Worm (Caenorhabditis elegans) whole organism, L1 larva: Measurements from ENCODE around the gene F25H9.2.

Experiments used
- F16B12.6 ChIP-seq: fragments of 150-350 bp; optimal IDR thresholded peaks from 2 replicates; lab custom pipeline; 2014; ENCODE audit warnings: missing biosample characterization, missing genetic modification characterization
- blmp-1 ChIP-seq: fragments of 150-350 bp; optimal IDR thresholded peaks from 2 replicates; lab custom pipeline; 2014; ENCODE audit warnings: missing biosample characterization, missing genetic modification characterization
- ceh-63 ChIP-seq: fragments of 200-800 bp; sonication (Bioruptor generic); optimal IDR thresholded peaks from 2 replicates; lab custom pipeline; 2018; ENCODE audit warnings: mild to moderate bottlenecking, missing genetic modification characterization, missing compliant biosample characterization
- ceh-8 ChIP-seq: fragments of 200-800 bp; sonication (Bioruptor generic); optimal IDR thresholded peaks from 2 replicates; lab custom pipeline; 2018; ENCODE audit warnings: mild to moderate bottlenecking, missing genetic modification characterization, moderate library complexity, missing compliant biosample characterization
- ceh-82 ChIP-seq, 3 experiments: fragments of 150-350 bp in 1 of 3; sonication (generic microtip) in 2 of 3; optimal IDR thresholded peaks; 2 replicates each; lab custom pipeline; 2014 to 2017; ENCODE audit warnings: missing biosample characterization in 3 of 3, missing genetic modification characterization in 3 of 3
- ces-1 ChIP-seq: fragments of 150-350 bp; optimal IDR thresholded peaks from 2 replicates; lab custom pipeline; 2014; ENCODE audit warnings: missing biosample characterization, missing genetic modification reagents, missing genetic modification characterization
- dpl-1 ChIP-seq, 3 experiments: fragments of 150-350 bp in 2 of 3; sonication (generic microtip) in 1 of 3; optimal IDR thresholded peaks; 2 replicates each; lab custom pipeline; 2014 to 2017; ENCODE audit warnings: missing biosample characterization in 3 of 3, missing genetic modification characterization in 3 of 3, missing genetic modification reagents in 3 of 3
- dsc-1 ChIP-seq: sonication (generic microtip); optimal IDR thresholded peaks from 2 replicates; lab custom pipeline; 2016; ENCODE audit warnings: mild to moderate bottlenecking, missing genetic modification characterization, missing compliant biosample characterization
- egl-13 ChIP-seq: sonication (generic microtip); optimal IDR thresholded peaks from 2 replicates; lab custom pipeline; 2016; ENCODE audit warnings: missing genotype, missing genetic modification reagents, missing genetic modification characterization, missing compliant biosample characterization
- elt-2 ChIP-seq: sonication (generic microtip); optimal IDR thresholded peaks from 2 replicates; lab custom pipeline; 2016; ENCODE audit warnings: missing genetic modification characterization, mild to moderate bottlenecking, inconsistent platforms, missing compliant biosample characterization, missing genetic modification reagents
- elt-3 ChIP-seq, 6 experiments: fragments of 150-350 bp in 1 of 6; sonication (generic microtip); optimal IDR thresholded peaks; 2 replicates each; lab custom pipeline; 2017 to 2018; ENCODE audit warnings: missing biosample characterization in 6 of 6, missing genetic modification characterization in 6 of 6, inconsistent platforms in 1 of 6
- fkh-10 ChIP-seq: sonication (generic microtip); optimal IDR thresholded peaks from 2 replicates; lab custom pipeline; 2017; ENCODE audit warnings: missing biosample characterization, missing genetic modification reagents, missing genetic modification characterization
- fkh-8 ChIP-seq: sonication (generic microtip); optimal IDR thresholded peaks from 2 replicates; lab custom pipeline; 2016; ENCODE audit warnings: mild to moderate bottlenecking, missing genetic modification characterization, missing compliant biosample characterization
- hlh-4 ChIP-seq: sonication (generic microtip); optimal IDR thresholded peaks from 2 replicates; lab custom pipeline; 2016; ENCODE audit warnings: mild to moderate bottlenecking, missing genetic modification characterization, missing compliant biosample characterization
- jun-1 ChIP-seq: fragments of 150-350 bp; optimal IDR thresholded peaks from 2 replicates; lab custom pipeline; 2014; ENCODE audit warnings: missing biosample characterization, missing genetic modification reagents, missing genetic modification characterization
- lin-13 ChIP-seq: fragments of 150-350 bp; optimal IDR thresholded peaks from 2 replicates; lab custom pipeline; 2014; ENCODE audit warnings: missing biosample characterization, missing genetic modification reagents, missing genetic modification characterization
- lin-39 ChIP-seq: fragments of 150-350 bp; optimal IDR thresholded peaks from 2 replicates; lab custom pipeline; 2014; ENCODE audit warnings: missing biosample characterization, missing genetic modification reagents, missing genetic modification characterization
- mef-2 ChIP-seq: fragments of 150-350 bp; optimal IDR thresholded peaks from 2 replicates; lab custom pipeline; 2014; ENCODE audit warnings: missing biosample characterization, missing genetic modification characterization
- mep-1 ChIP-seq: fragments of 150-350 bp; optimal IDR thresholded peaks from 2 replicates; lab custom pipeline; 2014; ENCODE audit warnings: missing biosample characterization, missing genetic modification characterization
- nhr-19 ChIP-seq: fragments of 200-800 bp; sonication (Bioruptor generic); conservative IDR thresholded peaks from 2 replicates; pipeline ENCODE4 v1.3.6; 2022; ENCODE audit warnings: missing genetic modification characterization, missing compliant biosample characterization
- nhr-85 ChIP-seq: sonication (generic microtip); peaks from one replicate; lab custom pipeline; 2016; ENCODE audit warnings: missing genetic modification characterization, inconsistent platforms, missing compliant biosample characterization
- pqm-1 ChIP-seq: sonication (generic microtip); optimal IDR thresholded peaks from 3 replicates; lab custom pipeline; 2017; ENCODE audit warnings: missing biosample characterization, missing genetic modification characterization
- snpc-4 ChIP-seq: fragments of 150-350 bp; optimal IDR thresholded peaks from 2 replicates; lab custom pipeline; 2014; ENCODE audit warnings: missing biosample characterization, missing genetic modification characterization
- sptf-1 ChIP-seq: fragments of 150-350 bp; optimal IDR thresholded peaks from 2 replicates; lab custom pipeline; 2014; ENCODE audit warnings: missing biosample characterization, missing genetic modification characterization
- sup-37 ChIP-seq: fragments of 200-800 bp; sonication (Bioruptor generic); optimal IDR thresholded peaks from 2 replicates; lab custom pipeline; 2018; ENCODE audit warnings: mild to moderate bottlenecking, missing genetic modification characterization, missing compliant biosample characterization
- tlp-1 ChIP-seq: fragments of 150-350 bp; optimal IDR thresholded peaks from 2 replicates; lab custom pipeline; 2014; ENCODE audit warnings: missing biosample characterization, missing genetic modification characterization
- ztf-11 ChIP-seq, 2 experiments: sonication (generic microtip); optimal IDR thresholded peaks; 2 replicates each; lab custom pipeline; 2016 to 2017; ENCODE audit warnings: missing genetic modification characterization in 2 of 2, missing biosample characterization in 1 of 2, missing compliant biosample characterization in 1 of 2
- ztf-4 ChIP-seq: fragments of 150-350 bp; optimal IDR thresholded peaks from 2 replicates; lab custom pipeline; 2014; ENCODE audit warnings: missing biosample characterization, missing genetic modification characterization

Gene F25H9.2

ce11 chrV:13413301-13413700 is 44.6 kb upstream of the F25H9.2 start:
- TF ChIP-seq hlh-4 (tag; lab: Kevin White, UChicago), result no peak
- TF ChIP-seq mep-1 (tag; lab: Kevin White, UChicago), result peak; percentile 21
- peak in 2 of 6 experiments; percentile 11 to 42 for TF ChIP-seq elt-3 (tag; optimal IDR thresholded peaks at IDR 0.05; lab: Kevin White, UChicago)
- peak; percentile 83 for TF ChIP-seq blmp-1 (tag; lab: Kevin White, UChicago)
- TF ChIP-seq ztf-4 (tag; lab: Kevin White, UChicago), result peak; percentile 19

ce11 chrV:13414585-13414984 is 43.3 kb upstream of the F25H9.2 start, which contains the start of gene cut-2:
TSS of gene cut-2 (plus strand) at chrV:13414949.
- TF ChIP-seq jun-1 (tag; lab: Kevin White, UChicago) (no peak), nhr-19 (GFP tag; lab: Robert Waterston, UW) (no peak), F16B12.6 (tag; lab: Kevin White, UChicago) (no peak), ces-1 (GFP tag; lab: Kevin White, UChicago) (no peak), blmp-1 (tag; lab: Kevin White, UChicago) (peak; percentile 63), nhr-85 (tag; lab: Kevin White, UChicago) (peak; percentile 35)

ce11 chrV:13415462-13415861 is 42.4 kb upstream of the F25H9.2 start:
- TF ChIP-seq dsc-1 (no peak), snpc-4 (tag; lab: Kevin White, UChicago) (no peak), tlp-1 (tag; lab: Kevin White, UChicago) (no peak), sptf-1 (tag; lab: Kevin White, UChicago) (no peak), ceh-8 (GFP tag; lab: Kevin White, UChicago) (peak; percentile 71), ceh-82 (tag; optimal IDR thresholded peaks at IDR 0.05; lab: Kevin White, UChicago) (no peak), nhr-85 (tag; lab: Kevin White, UChicago) (no peak)
- TF ChIP-seq, all 84 proteins: peak for 1

- TF ChIP-seq dpl-1 (GFP tag; optimal IDR thresholded peaks at IDR 0.05; lab: Kevin White, UChicago), result no peak
- TF ChIP-seq ztf-4 (tag; lab: Kevin White, UChicago), result peak; percentile 17
- TF ChIP-seq, all 84 proteins: peak for 1
Observed at ce11 chrV:13416076-13416475, 41.8 kb upstream of the F25H9.2 start.

ce11 chrV:13417513-13417912 is 40.4 kb upstream of the F25H9.2 start, which contains the start of gene F53F1.6:
TSS of gene F53F1.6 (minus strand) at chrV:13417613.
- TF ChIP-seq dsc-1, result no peak
- no peak for TF ChIP-seq mef-2 (tag; lab: Kevin White, UChicago)

ce11 chrV:13420640-13421039 is 37.2 kb upstream of the F25H9.2 start, which contains the start of gene srv-8:
TSS of gene srv-8 (minus strand) at chrV:13420740.
- TF ChIP-seq fkh-8 (tag; lab: Kevin White, UChicago), result peak; percentile 45
- no peak for TF ChIP-seq lin-39
- TF ChIP-seq lin-13 (GFP tag; lab: Kevin White, UChicago), result no peak

ce11 chrV:13421697-13422096 is 36.2 kb upstream of the F25H9.2 start:
- TF ChIP-seq ceh-63 (GFP tag; lab: Kevin White, UChicago) (no peak), ztf-11 (tag; optimal IDR thresholded peaks at IDR 0.05; lab: Kevin White, UChicago) (no peak), fkh-10 (GFP tag; lab: Kevin White, UChicago) (no peak), egl-13 (tag; lab: Kevin White, UChicago) (no peak), sup-37 (no peak), F16B12.6 (tag; lab: Kevin White, UChicago) (no peak), elt-2 (tag; lab: Kevin White, UChicago) (peak; percentile 90), pqm-1 (tag; lab: Kevin White, UChicago) (no peak)
